Fruit fly (Drosophila melanogaster) whole organism, embryonic: Measurements from ENCODE around the gene gro.

ENCODE experiments used
- CG10565 ChIP-seq: fragments of 200-800 bp; sonication (Bioruptor generic); optimal IDR thresholded peaks from 3 replicates; lab custom pipeline; 2016; ENCODE audit warnings: missing biosample characterization, mild to moderate bottlenecking, missing genetic modification characterization
- CG12659 ChIP-seq: fragments of 200-800 bp; sonication (Bioruptor generic); optimal IDR thresholded peaks from 3 replicates; lab custom pipeline; 2017; ENCODE audit warnings: mild to moderate bottlenecking, missing biosample characterization, missing genetic modification reagents, missing genetic modification characterization
- CG17359 ChIP-seq: fragments of 200-800 bp; sonication (Bioruptor generic); optimal IDR thresholded peaks from 3 replicates; lab custom pipeline; 2018; ENCODE audit warnings: missing biosample characterization, mild to moderate bottlenecking, missing genetic modification characterization, moderate library complexity
- Max ChIP-seq: fragments of 200-800 bp; sonication (Bioruptor generic); optimal IDR thresholded peaks from 2 replicates; lab custom pipeline; 2016; ENCODE audit warnings: missing biosample characterization, mild to moderate bottlenecking, missing genetic modification characterization
- NC2α ChIP-seq: fragments of 200-800 bp; sonication (Bioruptor generic); optimal IDR thresholded peaks from 2 replicates; lab custom pipeline; 2016; ENCODE audit warnings: missing biosample characterization, missing genetic modification characterization
- bigmax ChIP-seq: fragments of 200-800 bp; sonication (Bioruptor generic); optimal IDR thresholded peaks from 2 replicates; lab custom pipeline; 2018; ENCODE audit warnings: missing biosample characterization, mild to moderate bottlenecking, missing genetic modification characterization
- jigr1 ChIP-seq: fragments of 200-800 bp; sonication (Bioruptor generic); IDR thresholded peaks from 3 replicates; pipeline ENCODE4 v1.3.6; 2022; ENCODE audit warnings: missing biosample characterization, missing genetic modification characterization
- mld ChIP-seq: fragments of 200-800 bp; sonication (Bioruptor generic); IDR thresholded peaks from 3 replicates; pipeline ENCODE4 v1.3.6; 2022; ENCODE audit warnings: missing biosample characterization, missing genetic modification characterization; ENCODE audit not compliant: partially characterized antibody
- so ChIP-seq: fragments of 200-800 bp; sonication (Bioruptor generic); IDR thresholded peaks from 3 replicates; pipeline ENCODE4 v1.3.6; 2022; ENCODE audit warnings: missing biosample characterization, missing genetic modification characterization

- TF ChIP-seq CG10565 (GFP tag; lab: Kevin White, UChicago) = no peak
- TF ChIP-seq NC2α (GFP tag; lab: Kevin White, UChicago) = no peak
- no peak for TF ChIP-seq so (GFP tag; lab: Robert Waterston, UW)
- no peak for TF ChIP-seq CG12659 (GFP tag; lab: Kevin White, UChicago)
- TF ChIP-seq jigr1 (GFP tag; lab: Robert Waterston, UW) = no peak
- no peak for TF ChIP-seq CG17359 (tag; lab: Kevin White, UChicago)
- no peak for TF ChIP-seq mld (GFP tag; lab: Robert Waterston, UW)
- TF ChIP-seq bigmax = no peak
- no peak for TF ChIP-seq Max
Measured at dm6 chr3R:25999611-26000010, 41.9 kb upstream of the gro start.
